Worm (Caenorhabditis elegans): Measurements from ENCODE around the gene C49A9.3.

ce11 chrIV:6206294-6206776 lies 15.6 kb upstream of the C49A9.3 start, which contains the start of gene C49A9.10:
- peak; percentile 20 for TF ChIP-seq cog-1 (tag; optimal IDR thresholded peaks at IDR 0.05)
- no peak for TF ChIP-seq ref-1 (GFP tag; conservative IDR thresholded peaks at IDR 0.05)
- TF ChIP-seq T22C8.4 (GFP tag; IDR thresholded peaks at IDR 0.05) = no peak
- TF ChIP-seq klf-2 (GFP tag; conservative IDR thresholded peaks at IDR 0.05) = peak; percentile 73
